Worm (Caenorhabditis elegans): Measurements from ENCODE around the gene tag-329.

DNA sequence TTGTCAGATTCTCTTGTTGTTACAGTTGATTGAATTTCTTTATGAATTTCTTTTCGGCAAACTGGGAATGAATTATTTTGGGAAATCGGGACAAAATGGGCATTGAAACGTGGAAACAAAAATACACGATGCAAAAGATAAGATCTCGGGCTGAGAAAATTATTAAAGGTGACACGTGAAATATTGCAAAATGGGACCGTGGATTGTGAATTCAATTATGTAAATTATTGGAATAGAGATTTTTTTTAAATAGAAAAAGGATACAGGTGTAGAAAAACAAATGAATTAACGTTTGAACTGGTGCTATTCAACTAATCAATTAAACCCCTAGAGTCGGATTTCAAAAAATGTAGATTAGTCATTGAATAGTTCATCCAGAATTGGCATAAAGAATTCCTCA lies 34.0 kb downstream of the tag-329 start, which contains the start of gene F25B3.4:
- no peak for TF ChIP-seq zag-1 (tag; optimal IDR thresholded peaks at IDR 0.05)
- TF ChIP-seq snpc-4 (tag; optimal IDR thresholded peaks at IDR 0.05) = no peak

Data from whole organism, L2 larva.